Worm (Caenorhabditis elegans): ENCODE results near the gene fip-1.

The fip-1 gene

DNA sequence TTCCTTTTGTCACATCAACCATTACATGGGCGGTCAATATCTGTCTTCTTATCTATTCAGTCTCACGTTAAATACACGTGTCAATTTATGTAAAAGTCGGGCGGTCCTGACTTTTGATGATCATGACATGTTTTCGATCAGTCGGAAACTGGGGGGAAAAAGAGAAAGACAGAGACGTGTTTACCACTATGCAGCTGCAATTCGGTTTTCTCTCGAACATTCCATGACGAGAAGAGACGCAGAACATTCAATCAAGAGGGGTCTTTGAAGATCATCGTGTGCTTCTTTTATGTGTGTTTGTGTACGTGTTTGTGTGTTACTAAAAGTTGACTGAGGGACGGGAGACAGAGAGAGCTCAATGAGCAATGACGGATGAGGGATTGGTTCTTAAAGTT lies 18.8 kb downstream of the fip-1 start (continued):
- TF ChIP-seq egl-27 (tag; optimal IDR thresholded peaks at IDR 0.05) (peak; percentile 68), D1046.2 (GFP tag; IDR thresholded peaks at IDR 0.05) (no peak), F37D6.2 (tag; optimal IDR thresholded peaks at IDR 0.05) (peak; percentile 19), jun-1 (tag; optimal IDR thresholded peaks at IDR 0.05) (peak; percentile 49), lir-3 (tag; optimal IDR thresholded peaks at IDR 0.05) (no peak), mep-1 (tag; optimal IDR thresholded peaks at IDR 0.05) (peak; percentile 90), nhr-48 (tag; optimal IDR thresholded peaks at IDR 0.05) (peak; percentile 97), hlh-30 (tag; optimal IDR thresholded peaks at IDR 0.05; ENCODE audit: insufficient read depth) (peak; percentile 96), tag-97 (GFP tag; IDR thresholded peaks at IDR 0.05) (no peak), ama-1 (optimal IDR thresholded peaks at IDR 0.05) (peak; percentile 79), saeg-2 (GFP tag; IDR thresholded peaks at IDR 0.05) (peak; percentile 64; the same call in 1 of the 2 replicates), ZK337.2 (GFP tag; IDR thresholded peaks at IDR 0.05) (no peak), gei-8 (GFP tag; optimal IDR thresholded peaks at IDR 0.05) (peak; percentile 84), madf-5 (GFP tag; IDR thresholded peaks at IDR 0.05) (no peak), nhr-28 (tag; optimal IDR thresholded peaks at IDR 0.05) (peak; percentile 89), madf-9 (GFP tag; conservative IDR thresholded peaks at IDR 0.05) (peak; percentile 44), zag-1 (tag; optimal IDR thresholded peaks at IDR 0.05) (no peak), ztf-11 (tag; optimal IDR thresholded peaks at IDR 0.05) (no peak), Y105C5A.15 (GFP tag; IDR thresholded peaks at IDR 0.05) (no peak), daf-16 (GFP tag; optimal IDR thresholded peaks at IDR 0.05) (peak; percentile 97 to 99), daf-16 (tag; optimal IDR thresholded peaks at IDR 0.05) (peak; percentile 99), F49E8.2 (tag; optimal IDR thresholded peaks at IDR 0.05; ENCODE audit: borderline replicate concordance) (no peak), nhr-76 (tag; optimal IDR thresholded peaks at IDR 0.05) (no peak), hmg-1.1 (GFP tag; IDR thresholded peaks at IDR 0.05) (peak; percentile 78), dmd-8 (GFP tag; IDR thresholded peaks at IDR 0.05) (no peak), dmd-9 (GFP tag; IDR thresholded peaks at IDR 0.05) (no peak), dve-1 (tag; optimal IDR thresholded peaks at IDR 0.05; ENCODE audit: insufficient read depth) (peak; percentile 96), ceh-28 (tag; optimal IDR thresholded peaks at IDR 0.05) (peak; percentile 32), ceh-32 (tag; optimal IDR thresholded peaks at IDR 0.05; ENCODE audit: poor library complexity) (no peak), cey-2 (tag; optimal IDR thresholded peaks at IDR 0.05; ENCODE audit: borderline replicate concordance, insufficient read depth) (peak; percentile 90), rbr-2 (tag; optimal IDR thresholded peaks at IDR 0.05) (peak; percentile 90), mxl-3 (GFP tag; optimal IDR thresholded peaks at IDR 0.05) (peak; percentile 98), zfp-3 (GFP tag; conservative IDR thresholded peaks at IDR 0.05) (0 out of 2 replicates have a peak, but pooled peaks have one; percentile 70), F26F4.8 (GFP tag; conservative IDR thresholded peaks at IDR 0.05) (no peak), dmd-6 (GFP tag; IDR thresholded peaks at IDR 0.05) (peak; percentile 93), mdt-29 (GFP tag; IDR thresholded peaks at IDR 0.05) (peak; percentile 97), lin-39 (tag; optimal IDR thresholded peaks at IDR 0.05) (no peak), R02D3.7 (tag; optimal IDR thresholded peaks at IDR 0.05) (no peak), Y48G9A.11 (GFP tag; IDR thresholded peaks at IDR 0.05) (no peak), mdl-1 (tag; optimal IDR thresholded peaks at IDR 0.05) (peak; percentile 66 to 97), T26A8.4 (GFP tag; IDR thresholded peaks at IDR 0.05) (peak; percentile 77; the same call in 1 of the 2 replicates), nhr-11 (tag; optimal IDR thresholded peaks at IDR 0.05) (peak; percentile 98), ceh-20 (GFP tag; IDR thresholded peaks at IDR 0.05) (peak; percentile 92; the same call in 1 of the 2 replicates), snpc-4 (tag; optimal IDR thresholded peaks at IDR 0.05) (no peak), fos-1 (tag; optimal IDR thresholded peaks at IDR 0.05) (no peak), mxl-2 (GFP tag; conservative IDR thresholded peaks at IDR 0.05) (peak; percentile 93), nhr-41 (GFP tag; IDR thresholded peaks at IDR 0.05) (no peak), nhr-77 (tag; optimal IDR thresholded peaks at IDR 0.05) (peak; percentile 91), lim-7 (GFP tag; IDR thresholded peaks at IDR 0.05) (0 out of 2 replicates have a peak, but pooled peaks have one; percentile 6), hlh-11 (tag; optimal IDR thresholded peaks at IDR 0.05) (peak; percentile 99), nhr-111 (GFP tag; optimal IDR thresholded peaks at IDR 0.05) (no peak), spr-1 (tag; optimal IDR thresholded peaks at IDR 0.05) (peak; percentile 72)
